Fruit fly (Drosophila melanogaster): Measurements from ENCODE around the gene Vsx1.
A peak's percentile ranks its signal among the peaks of the same experiment; 100 is the strongest.

dm6 chrX:5593868-5594267 lies at the start of gene Vsx1:
- TF ChIP-seq CG15710 (tag; optimal IDR thresholded peaks at IDR 0.05): no peak
- TF ChIP-seq CG4496 (GFP tag; IDR thresholded peaks at IDR 0.05): 0 out of 3 replicates have a peak, but pooled peaks have one; percentile 40
- no peak for TF ChIP-seq CG8159 (tag; optimal IDR thresholded peaks at IDR 0.05)
- no peak for TF ChIP-seq Pif1B (GFP tag; optimal IDR thresholded peaks at IDR 0.05)
- no peak for TF ChIP-seq CG34367 (tag; optimal IDR thresholded peaks at IDR 0.05)
- TF ChIP-seq CG10348 (GFP tag; IDR thresholded peaks at IDR 0.05): no peak
- no peak for TF ChIP-seq EcR (GFP tag; optimal IDR thresholded peaks at IDR 0.05)
- TF ChIP-seq Pif1A (GFP tag; optimal IDR thresholded peaks at IDR 0.05): no peak
- no peak for TF ChIP-seq CG8301 (tag; optimal IDR thresholded peaks at IDR 0.05)
- no peak for TF ChIP-seq CG9948 (tag; optimal IDR thresholded peaks at IDR 0.05)
- no peak for TF ChIP-seq CG14655 (GFP tag; optimal IDR thresholded peaks at IDR 0.05)
- TF ChIP-seq Ets98B (GFP tag; IDR thresholded peaks at IDR 0.05): no peak
- no peak for TF ChIP-seq rn (GFP tag; IDR thresholded peaks at IDR 0.05)
